Worm (Caenorhabditis elegans): ENCODE results near the gene C18G1.7.
A peak's percentile ranks its signal among the peaks of the same experiment; 100 is the strongest.

Gene C18G1.7

ce11 chrV:4777388-4777986 lies 32.1 kb downstream of the C18G1.7 start, which contains the start of gene C18G1.1:
TSS of gene C18G1.1 (plus strand) at chrV:4777960.
- TF ChIP-seq rnt-1 (tag; optimal IDR thresholded peaks at IDR 0.05) (peak; percentile 59), hlh-17 (GFP tag; optimal IDR thresholded peaks at IDR 0.05; ENCODE audit: borderline replicate concordance) (no peak), egl-13 (tag; optimal IDR thresholded peaks at IDR 0.05) (no peak), isw-1 (GFP tag; IDR thresholded peaks at IDR 0.05) (no peak), lsy-2 (tag; optimal IDR thresholded peaks at IDR 0.05) (peak in 1 of 2 experiments; percentile 26), vab-15 (tag; optimal IDR thresholded peaks at IDR 0.05) (no peak), tbx-2 (tag; optimal IDR thresholded peaks at IDR 0.05) (no peak), snpc-4 (tag; optimal IDR thresholded peaks at IDR 0.05) (no peak), snu-23 (GFP tag; optimal IDR thresholded peaks at IDR 0.05) (peak; percentile 5), nhr-71 (tag; optimal IDR thresholded peaks at IDR 0.05) (peak; percentile 50), irx-1 (tag; optimal IDR thresholded peaks at IDR 0.05) (no peak), unc-62 (GFP tag; optimal IDR thresholded peaks at IDR 0.05) (no peak), nhr-76 (tag; optimal IDR thresholded peaks at IDR 0.05) (no peak), nhr-90 (tag; optimal IDR thresholded peaks at IDR 0.05; ENCODE audit: poor library complexity) (no peak), elt-3 (tag; optimal IDR thresholded peaks at IDR 0.05) (no peak), dsc-1 (tag; optimal IDR thresholded peaks at IDR 0.05) (no peak), unc-130 (tag; optimal IDR thresholded peaks at IDR 0.05) (peak; percentile 27), pqm-1 (tag; optimal IDR thresholded peaks at IDR 0.05) (no peak)

ce11 chrV:4783313-4783712 lies 37.9 kb downstream of the C18G1.7 start, which contains the start of gene Y60C6A.1:
TSS of gene Y60C6A.1 (plus strand) at chrV:4783613.
- TF ChIP-seq nhr-71 (tag; optimal IDR thresholded peaks at IDR 0.05) (no peak), nhr-84 (tag; optimal IDR thresholded peaks at IDR 0.05) (no peak), efl-3 (GFP tag; optimal IDR thresholded peaks at IDR 0.05) (no peak), elt-2 (tag; optimal IDR thresholded peaks at IDR 0.05) (no peak), zag-1 (tag; optimal IDR thresholded peaks at IDR 0.05) (no peak), rnt-1 (tag; optimal IDR thresholded peaks at IDR 0.05) (no peak), dpl-1 (GFP tag; optimal IDR thresholded peaks at IDR 0.05) (no peak), mef-2 (tag; optimal IDR thresholded peaks at IDR 0.05) (no peak), alr-1 (tag; optimal IDR thresholded peaks at IDR 0.05; ENCODE audit: borderline replicate concordance) (no peak), lin-35 (GFP tag; optimal IDR thresholded peaks at IDR 0.05) (no peak)

ce11 chrV:4785333-4785852 lies 40.0 kb downstream of the C18G1.7 start, which contains the start of the genes Y60C6A.2 and Y60C6A.3:
TSS of gene Y60C6A.2 (minus strand) at chrV:4785433.
TSS of gene Y60C6A.3 (plus strand) at chrV:4785802.
- TF ChIP-seq nhr-237 (tag; optimal IDR thresholded peaks at IDR 0.05), result no peak
- no peak for TF ChIP-seq swsn-7 (tag; optimal IDR thresholded peaks at IDR 0.05)
- no peak for TF ChIP-seq sptf-1 (tag; optimal IDR thresholded peaks at IDR 0.05)
- no peak for TF ChIP-seq nhr-84 (tag; optimal IDR thresholded peaks at IDR 0.05)
- no peak for TF ChIP-seq ets-5 (GFP tag; IDR thresholded peaks at IDR 0.05)
- no peak for TF ChIP-seq dsc-1 (tag; optimal IDR thresholded peaks at IDR 0.05)
- TF ChIP-seq elt-3 (tag; optimal IDR thresholded peaks at IDR 0.05), result no peak
- TF ChIP-seq tlp-1 (tag; optimal IDR thresholded peaks at IDR 0.05), result no peak
- no peak for TF ChIP-seq lin-15B (tag; optimal IDR thresholded peaks at IDR 0.05)
- TF ChIP-seq nhr-20 (tag; optimal IDR thresholded peaks at IDR 0.05), result no peak
- no peak for TF ChIP-seq alr-1 (tag; optimal IDR thresholded peaks at IDR 0.05; ENCODE audit: borderline replicate concordance)
- TF ChIP-seq nhr-76 (tag; optimal IDR thresholded peaks at IDR 0.05), result no peak

- TF ChIP-seq mab-9 (GFP tag; IDR thresholded peaks at IDR 0.05) (no peak), hlh-17 (GFP tag; optimal IDR thresholded peaks at IDR 0.05; ENCODE audit: borderline replicate concordance) (no peak), blmp-1 (tag; optimal IDR thresholded peaks at IDR 0.05) (no peak), grh-1 (GFP tag; IDR thresholded peaks at IDR 0.05) (no peak), efl-3 (GFP tag; optimal IDR thresholded peaks at IDR 0.05) (no peak), ama-1 (optimal IDR thresholded peaks at IDR 0.05) (no peak), mep-1 (tag; optimal IDR thresholded peaks at IDR 0.05) (no peak), lin-14 (GFP tag; optimal IDR thresholded peaks at IDR 0.05) (no peak), egl-27 (tag; optimal IDR thresholded peaks at IDR 0.05) (no peak), lir-3 (tag; optimal IDR thresholded peaks at IDR 0.05; ENCODE audit: poor library complexity) (no peak), lin-15B (tag; optimal IDR thresholded peaks at IDR 0.05) (no peak), egl-13 (tag; optimal IDR thresholded peaks at IDR 0.05) (no peak), nhr-11 (tag; optimal IDR thresholded peaks at IDR 0.05) (no peak), unc-130 (tag; optimal IDR thresholded peaks at IDR 0.05) (no peak), C04F5.9 (tag; optimal IDR thresholded peaks at IDR 0.05) (no peak), swsn-7 (tag; optimal IDR thresholded peaks at IDR 0.05) (no peak), unc-62 (GFP tag; optimal IDR thresholded peaks at IDR 0.05) (no peak)
Measured at ce11 chrV:4787166-4787565, 41.8 kb downstream of the C18G1.7 start, which contains the start of gene R02F11.9. TSS of gene R02F11.9 (plus strand) at chrV:4787466.

Measured in whole organism, L1 larva.